Worm (Caenorhabditis elegans) whole organism, L3 larva: ENCODE data around the gene glb-10.

Source experiments
- R02D3.7 ChIP-seq: fragments of 150-350 bp; optimal IDR thresholded peaks from 2 replicates; lab custom pipeline; 2014; ENCODE audit warnings: missing biosample characterization, missing genetic modification characterization
- ZK546.5 ChIP-seq: sonication (generic microtip); optimal IDR thresholded peaks from 2 replicates; lab custom pipeline; 2017; ENCODE audit warnings: missing biosample characterization, missing genetic modification characterization
- aly-2 ChIP-seq: fragments of 150-350 bp; optimal IDR thresholded peaks from 2 replicates; lab custom pipeline; 2014; ENCODE audit warnings: missing biosample characterization, missing genetic modification characterization
- ama-1 ChIP-seq: fragments of 150-350 bp; optimal IDR thresholded peaks from 2 replicates; lab custom pipeline; 2018
- ceh-28 ChIP-seq: fragments of 150-350 bp; optimal IDR thresholded peaks from 2 replicates; lab custom pipeline; 2014; ENCODE audit warnings: missing biosample characterization, missing genetic modification reagents, missing genetic modification characterization
- ceh-82 ChIP-seq: fragments of 150-350 bp; optimal IDR thresholded peaks from 2 replicates; lab custom pipeline; 2014; ENCODE audit warnings: missing biosample characterization, missing genetic modification characterization
- ceh-9 ChIP-seq: sonication (generic microtip); optimal IDR thresholded peaks from 2 replicates; lab custom pipeline; 2018; ENCODE audit warnings: missing biosample characterization, missing genetic modification characterization
- daf-12 ChIP-seq: fragments of 150-350 bp; optimal IDR thresholded peaks from 2 replicates; lab custom pipeline; 2014; ENCODE audit warnings: missing biosample characterization, missing genetic modification reagents, missing genetic modification characterization
- egl-27 ChIP-seq: sonication (generic microtip); optimal IDR thresholded peaks from 4 replicates; lab custom pipeline; 2017; ENCODE audit warnings: missing biosample characterization, missing genetic modification reagents, missing genetic modification characterization
- egl-5 ChIP-seq: fragments of 150-350 bp; optimal IDR thresholded peaks from 2 replicates; lab custom pipeline; 2017; ENCODE audit warnings: missing biosample characterization, missing genetic modification reagents, missing genetic modification characterization, inconsistent platforms
- elt-1 ChIP-seq: fragments of 150-350 bp; optimal IDR thresholded peaks from 2 replicates; lab custom pipeline; 2014; ENCODE audit warnings: missing biosample characterization, missing genetic modification characterization
- elt-2 ChIP-seq: sonication (generic microtip); optimal IDR thresholded peaks from 2 replicates; lab custom pipeline; 2016; ENCODE audit warnings: missing genetic modification reagents, mild to moderate bottlenecking, missing genetic modification characterization, missing compliant biosample characterization
- elt-3 ChIP-seq, 3 experiments: fragments of 150-350 bp in 1 of 3; sonication (generic microtip) in 2 of 3; optimal IDR thresholded peaks; 2 replicates in 2 of 3; 4 replicates in 1 of 3; lab custom pipeline; 2014 to 2017; ENCODE audit warnings: missing biosample characterization in 3 of 3, missing genetic modification characterization in 3 of 3
- fkh-10 ChIP-seq: sonication (generic microtip); optimal IDR thresholded peaks from 2 replicates; lab custom pipeline; 2017; ENCODE audit warnings: missing biosample characterization, missing genetic modification reagents, missing genetic modification characterization
- fos-1 ChIP-seq: fragments of 150-350 bp; optimal IDR thresholded peaks from 2 replicates; lab custom pipeline; 2014; ENCODE audit warnings: missing biosample characterization, missing genetic modification characterization
- hmg-11 ChIP-seq: sonication (generic microtip); optimal IDR thresholded peaks from 2 replicates; lab custom pipeline; 2016; ENCODE audit warnings: missing genetic modification characterization, missing compliant biosample characterization
- lin-15B ChIP-seq: fragments of 150-350 bp; optimal IDR thresholded peaks from 2 replicates; lab custom pipeline; 2014; ENCODE audit warnings: missing biosample characterization, missing genetic modification characterization
- lin-39 ChIP-seq: fragments of 150-350 bp; optimal IDR thresholded peaks from 2 replicates; lab custom pipeline; 2018; ENCODE audit warnings: missing biosample characterization, missing genetic modification reagents, missing genetic modification characterization
- lsy-12 ChIP-seq: sonication (generic microtip); optimal IDR thresholded peaks from 2 replicates; lab custom pipeline; 2016; ENCODE audit warnings: mild to moderate bottlenecking, missing genetic modification characterization, missing compliant biosample characterization
- mdl-1 ChIP-seq: fragments of 150-350 bp; optimal IDR thresholded peaks from 2 replicates; lab custom pipeline; 2014; ENCODE audit warnings: missing biosample characterization, missing genetic modification characterization
- nfya-1 ChIP-seq: sonication (generic microtip); optimal IDR thresholded peaks from 2 replicates; lab custom pipeline; 2017; ENCODE audit warnings: missing genetic modification characterization, mild to moderate bottlenecking, missing compliant biosample characterization, antibody characterized with exemption, moderate library complexity; ENCODE audit not compliant: insufficient read depth
- nhr-11 ChIP-seq: fragments of 150-350 bp; optimal IDR thresholded peaks from 2 replicates; lab custom pipeline; 2014; ENCODE audit warnings: missing biosample characterization, missing genetic modification characterization
- nhr-23 ChIP-seq: fragments of 150-350 bp; optimal IDR thresholded peaks from 2 replicates; lab custom pipeline; 2014; ENCODE audit warnings: missing biosample characterization, missing genetic modification reagents, missing genetic modification characterization
- nhr-237 ChIP-seq: fragments of 150-350 bp; optimal IDR thresholded peaks from 2 replicates; lab custom pipeline; 2014; ENCODE audit warnings: missing biosample characterization, missing genetic modification characterization
- nhr-25 ChIP-seq: sonication (generic microtip); optimal IDR thresholded peaks from 2 replicates; lab custom pipeline; 2017; ENCODE audit warnings: missing biosample characterization, missing genetic modification characterization
- nhr-43 ChIP-seq: sonication (generic microtip); optimal IDR thresholded peaks from 2 replicates; lab custom pipeline; 2016; ENCODE audit warnings: mild to moderate bottlenecking, missing genetic modification characterization, missing compliant biosample characterization; ENCODE audit not compliant: poor library complexity, severe bottlenecking
- nhr-67 ChIP-seq: fragments of 150-350 bp; optimal IDR thresholded peaks from 2 replicates; lab custom pipeline; 2014; ENCODE audit warnings: missing biosample characterization, missing genetic modification characterization
- nhr-76 ChIP-seq: fragments of 150-350 bp; sonication (generic microtip); optimal IDR thresholded peaks from 5 replicates; lab custom pipeline; 2014; ENCODE audit warnings: missing biosample characterization, missing genetic modification characterization
- nhr-77 ChIP-seq: fragments of 150-350 bp; optimal IDR thresholded peaks from 2 replicates; lab custom pipeline; 2014; ENCODE audit warnings: missing biosample characterization, missing genetic modification characterization
- pha-4 ChIP-seq: fragments of 150-350 bp; optimal IDR thresholded peaks from 2 replicates; lab custom pipeline; 2014; ENCODE audit warnings: missing biosample characterization, missing genetic modification reagents, missing genetic modification characterization
- pqm-1 ChIP-seq: fragments of 150-350 bp; optimal IDR thresholded peaks from 2 replicates; lab custom pipeline; 2017; ENCODE audit warnings: missing biosample characterization, missing genetic modification characterization, inconsistent platforms
- skn-1 ChIP-seq: fragments of 150-350 bp; optimal IDR thresholded peaks from 2 replicates; lab custom pipeline; 2014; ENCODE audit warnings: missing biosample characterization, missing genetic modification characterization
- snpc-4 ChIP-seq: fragments of 150-350 bp; optimal IDR thresholded peaks from 2 replicates; lab custom pipeline; 2014; ENCODE audit warnings: missing biosample characterization, missing genetic modification characterization
- tbx-2 ChIP-seq: sonication (generic microtip); optimal IDR thresholded peaks from 2 replicates; lab custom pipeline; 2016; ENCODE audit warnings: mild to moderate bottlenecking, missing genetic modification characterization, missing compliant biosample characterization
- unc-39 ChIP-seq: sonication (generic microtip); optimal IDR thresholded peaks from 4 replicates; lab custom pipeline; 2017; ENCODE audit warnings: missing biosample characterization, missing genetic modification characterization
- unc-62 ChIP-seq: fragments of 150-350 bp; sonication (generic microtip); optimal IDR thresholded peaks from 4 replicates; lab custom pipeline; 2014; ENCODE audit warnings: missing biosample characterization, missing genetic modification reagents, missing genetic modification characterization
- ztf-11 ChIP-seq: fragments of 150-350 bp; optimal IDR thresholded peaks from 2 replicates; lab custom pipeline; 2014; ENCODE audit warnings: missing biosample characterization, missing genetic modification characterization
- ztf-4 ChIP-seq: fragments of 150-350 bp; optimal IDR thresholded peaks from 2 replicates; lab custom pipeline; 2014; ENCODE audit warnings: missing biosample characterization, missing genetic modification characterization

glb-10 gene

ce11 chrII:6309198-6309597 is at the start of gene glb-10:
Gene glb-10 (minus strand): TSS chrII:6309298.
- TF ChIP-seq mdl-1 (tag; lab: Kevin White, UChicago) (no peak), fkh-10 (GFP tag; lab: Kevin White, UChicago) (no peak), egl-5 (tag; lab: Kevin White, UChicago) (no peak), ceh-82 (no peak), ceh-28 (tag; lab: Kevin White, UChicago) (no peak), ztf-4 (tag; lab: Kevin White, UChicago) (no peak), elt-3 (tag; optimal IDR thresholded peaks at IDR 0.05; lab: Kevin White, UChicago) (no peak), fos-1 (no peak), nhr-77 (tag; lab: Kevin White, UChicago) (no peak), nhr-25 (tag; lab: Kevin White, UChicago) (no peak), lin-39 (tag; lab: Kevin White, UChicago) (no peak)

ce11 chrII:6358232-6358631 is 49.1 kb upstream of the glb-10 start:
- TF ChIP-seq nhr-11 (tag; lab: Kevin White, UChicago) (no peak), R02D3.7 (no peak), lsy-12 (no peak), nhr-67 (no peak), unc-62 (no peak), ZK546.5 (no peak), mdl-1 (tag; lab: Kevin White, UChicago) (no peak), elt-1 (tag; lab: Kevin White, UChicago) (no peak), nfya-1 (tag; lab: Kevin White, UChicago) (no peak), daf-12 (no peak), fkh-10 (GFP tag; lab: Kevin White, UChicago) (no peak), unc-39 (tag; lab: Kevin White, UChicago) (no peak), pqm-1 (tag; lab: Kevin White, UChicago) (no peak), nhr-237 (tag; lab: Kevin White, UChicago) (no peak), elt-3 (tag; optimal IDR thresholded peaks at IDR 0.05; lab: Kevin White, UChicago) (no peak), nhr-76 (tag; lab: Kevin White, UChicago) (no peak), egl-5 (tag; lab: Kevin White, UChicago) (no peak), ama-1 (no peak), ceh-9 (tag; lab: Kevin White, UChicago) (no peak), snpc-4 (tag; lab: Kevin White, UChicago) (no peak)

ce11 chrII:6355396-6356346 is 46.6 kb upstream of the glb-10 start, which contains the start of gene C32D5.11:
Gene C32D5.11 (minus strand): TSS chrII:6355446.
- TF ChIP-seq lin-15B (tag; lab: Kevin White, UChicago) (peak; percentile 78), skn-1 (tag; lab: Kevin White, UChicago) (peak; percentile 35), pha-4 (peak; percentile 72), lsy-12 (peak; percentile 74), pqm-1 (tag; lab: Kevin White, UChicago) (peak; percentile 65), nhr-43 (peak; percentile 36), nhr-25 (tag; lab: Kevin White, UChicago) (peak; percentile 50), ztf-11 (tag; lab: Kevin White, UChicago) (no peak), tbx-2 (peak; percentile 27), nhr-23 (tag; lab: Kevin White, UChicago) (peak; percentile 79), nhr-11 (tag; lab: Kevin White, UChicago) (peak; percentile 24), snpc-4 (tag; lab: Kevin White, UChicago) (peak; percentile 88), elt-1 (tag; lab: Kevin White, UChicago) (peak; percentile 49), aly-2 (tag; lab: Kevin White, UChicago) (no peak), ceh-28 (tag; lab: Kevin White, UChicago) (peak; percentile 11), hmg-11 (tag; lab: Kevin White, UChicago) (peak; percentile 43), egl-27 (tag; lab: Kevin White, UChicago) (no peak), elt-2 (peak; percentile 35), mdl-1 (tag; lab: Kevin White, UChicago) (no peak), lin-39 (tag; lab: Kevin White, UChicago) (peak; percentile 84), nfya-1 (tag; lab: Kevin White, UChicago) (peak; percentile 78), fos-1 (no peak)
- TF ChIP-seq, all 47 proteins: peak for 17
